Worm (Caenorhabditis elegans) whole organism, young adult: ENCODE measurements around the gene str-187.
A peak's percentile ranks its signal among the peaks of the same experiment; 100 is the strongest.

ENCODE experiments used
- B0019.2 ChIP-seq: fragments of 200-800 bp; sonication (Bioruptor generic); conservative IDR thresholded peaks from 2 replicates; pipeline ENCODE4 v1.3.6; 2022; ENCODE audit warnings: missing genetic modification reagents, missing genetic modification characterization, missing compliant biosample characterization
- B0261.1 ChIP-seq: sonication (generic microtip); optimal IDR thresholded peaks from 2 replicates; lab custom pipeline; 2016; ENCODE audit warnings: mild to moderate bottlenecking, missing genetic modification characterization, moderate library complexity, missing compliant biosample characterization
- B0336.3 ChIP-seq: fragments of 200-800 bp; sonication (Bioruptor generic); IDR thresholded peaks from 2 replicates; pipeline ENCODE4 v1.3.6; 2022; ENCODE audit warnings: missing genetic modification characterization, missing compliant biosample characterization
- C06A6.2 ChIP-seq: fragments of 200-800 bp; sonication (Bioruptor generic); conservative IDR thresholded peaks from 2 replicates; pipeline ENCODE4 v1.3.6; 2022; ENCODE audit warnings: missing genetic modification characterization, missing compliant biosample characterization
- C17E4.6 ChIP-seq: fragments of 200-800 bp; sonication (Bioruptor generic); IDR thresholded peaks from 2 replicates; pipeline ENCODE4 v1.3.6; 2022; ENCODE audit warnings: missing genetic modification reagents, missing genetic modification characterization, missing compliant biosample characterization
- F10E7.11 ChIP-seq: sonication (generic microtip); optimal IDR thresholded peaks from 2 replicates; lab custom pipeline; 2017; ENCODE audit warnings: mild to moderate bottlenecking, missing genetic modification characterization, moderate library complexity, missing compliant biosample characterization
- F33H1.4 ChIP-seq: fragments of 200-800 bp; sonication (Bioruptor generic); IDR thresholded peaks from 2 replicates; pipeline ENCODE4 v1.3.6; 2022; ENCODE audit warnings: missing genetic modification reagents, missing genetic modification characterization, missing compliant biosample characterization
- F49E8.2 ChIP-seq: sonication (generic microtip); optimal IDR thresholded peaks from 3 replicates; lab custom pipeline; 2017; ENCODE audit warnings: missing genetic modification characterization, mild to moderate bottlenecking, missing compliant biosample characterization, antibody characterized with exemption, moderate library complexity; ENCODE audit not compliant: insufficient read depth
- F52B5.7 ChIP-seq: sonication (generic microtip); optimal IDR thresholded peaks from 2 replicates; lab custom pipeline; 2016; ENCODE audit warnings: mild to moderate bottlenecking, missing genetic modification characterization, missing compliant biosample characterization
- F57A8.1 ChIP-seq: fragments of 200-800 bp; sonication (Bioruptor generic); optimal IDR thresholded peaks from 2 replicates; lab custom pipeline; 2018; ENCODE audit warnings: mild to moderate bottlenecking, missing genetic modification characterization, moderate library complexity, missing compliant biosample characterization
- K11D2.4 ChIP-seq: fragments of 200-800 bp; sonication (Bioruptor generic); IDR thresholded peaks from 2 replicates; pipeline ENCODE4 v1.3.6; 2022; ENCODE audit warnings: missing genetic modification reagents, missing genetic modification characterization, missing compliant biosample characterization
- T07F8.4 ChIP-seq: sonication (generic microtip); optimal IDR thresholded peaks from 2 replicates; lab custom pipeline; 2016; ENCODE audit warnings: mild to moderate bottlenecking, missing genetic modification characterization, moderate library complexity, missing compliant biosample characterization
- T26A5.8 ChIP-seq: sonication (generic microtip); optimal IDR thresholded peaks from 2 replicates; lab custom pipeline; 2016; ENCODE audit warnings: missing genetic modification characterization, missing compliant biosample characterization
- Y53F4B.3 ChIP-seq: fragments of 200-800 bp; sonication (Bioruptor generic); IDR thresholded peaks from 2 replicates; pipeline ENCODE4 v1.3.6; 2022; ENCODE audit warnings: missing genetic modification reagents, missing genetic modification characterization, missing compliant biosample characterization
- ZK185.1 ChIP-seq: sonication (generic microtip); optimal IDR thresholded peaks from 2 replicates; lab custom pipeline; 2016; ENCODE audit warnings: mild to moderate bottlenecking, missing genetic modification characterization, missing compliant biosample characterization; ENCODE audit not compliant: poor library complexity, severe bottlenecking
- ama-1 ChIP-seq, 3 experiments: fragments of 150-350 bp in 1 of 3; sonication (generic microtip) in 2 of 3; optimal IDR thresholded peaks; 2 replicates each; lab custom pipeline; 2014 to 2018; ENCODE audit warnings: missing biosample characterization in 2 of 3, missing genetic modification characterization in 2 of 3, missing genetic modification reagents in 2 of 3
- athp-1 ChIP-seq: sonication (generic microtip); optimal IDR thresholded peaks from 2 replicates; lab custom pipeline; 2017; ENCODE audit warnings: mild to moderate bottlenecking, missing genetic modification characterization, missing compliant biosample characterization
- attf-3 ChIP-seq: fragments of 200-800 bp; sonication (Bioruptor generic); conservative IDR thresholded peaks from 2 replicates; pipeline ENCODE4 v1.3.6; 2022; ENCODE audit warnings: missing genetic modification reagents, missing genetic modification characterization, missing compliant biosample characterization
- attf-5 ChIP-seq: fragments of 200-800 bp; sonication (Bioruptor generic); optimal IDR thresholded peaks from 2 replicates; lab custom pipeline; 2018; ENCODE audit warnings: mild to moderate bottlenecking, missing genetic modification characterization, missing compliant biosample characterization
- attf-6 ChIP-seq: fragments of 200-800 bp; sonication (Bioruptor generic); IDR thresholded peaks from 2 replicates; pipeline ENCODE4 v1.3.6; 2022; ENCODE audit warnings: missing genetic modification reagents, missing genetic modification characterization, missing compliant biosample characterization
- bed-1 ChIP-seq: fragments of 200-800 bp; sonication (Bioruptor generic); IDR thresholded peaks from 2 replicates; pipeline ENCODE4 v1.3.6; 2022; ENCODE audit warnings: missing genetic modification reagents, missing genetic modification characterization, missing compliant biosample characterization
- cebp-2 ChIP-seq: fragments of 200-800 bp; sonication (Bioruptor generic); IDR thresholded peaks from 2 replicates; pipeline ENCODE4 v1.3.6; 2022; ENCODE audit warnings: missing genetic modification characterization, missing compliant biosample characterization
- ceh-91 ChIP-seq: fragments of 200-800 bp; sonication (Bioruptor generic); IDR thresholded peaks from 2 replicates; pipeline ENCODE4 v1.3.6; 2022; ENCODE audit warnings: missing genetic modification reagents, missing genetic modification characterization, missing compliant biosample characterization
- dox-1 ChIP-seq: fragments of 200-800 bp; sonication (Bioruptor generic); IDR thresholded peaks from 2 replicates; pipeline ENCODE4 v1.3.6; 2022; ENCODE audit warnings: missing genetic modification reagents, missing genetic modification characterization, missing compliant biosample characterization
- dpff-1 ChIP-seq: sonication (generic microtip); optimal IDR thresholded peaks from 2 replicates; lab custom pipeline; 2017; ENCODE audit warnings: mild to moderate bottlenecking, missing genetic modification characterization, missing compliant biosample characterization
- ets-4 ChIP-seq: fragments of 200-800 bp; sonication (Bioruptor generic); optimal IDR thresholded peaks from 2 replicates; lab custom pipeline; 2018; ENCODE audit warnings: mild to moderate bottlenecking, missing genetic modification characterization, missing compliant biosample characterization
- hlh-26 ChIP-seq: fragments of 200-800 bp; sonication (Bioruptor generic); conservative IDR thresholded peaks from 2 replicates; pipeline ENCODE4 v1.3.6; 2022; ENCODE audit warnings: missing genetic modification reagents, missing genetic modification characterization, missing compliant biosample characterization
- hsf-1 ChIP-seq: fragments of 200-800 bp; sonication (Bioruptor generic); IDR thresholded peaks from 2 replicates; pipeline ENCODE4 v1.3.6; 2022; ENCODE audit warnings: missing genetic modification reagents, missing genetic modification characterization, missing compliant biosample characterization
- let-526 ChIP-seq: fragments of 200-800 bp; sonication (Bioruptor generic); IDR thresholded peaks from 2 replicates; pipeline ENCODE4 v1.3.6; 2022; ENCODE audit warnings: missing genetic modification reagents, missing genetic modification characterization, missing compliant biosample characterization
- lin-26 ChIP-seq: fragments of 200-800 bp; sonication (Bioruptor generic); IDR thresholded peaks from 2 replicates; pipeline ENCODE4 v1.3.6; 2022; ENCODE audit warnings: missing genetic modification reagents, missing genetic modification characterization, missing compliant biosample characterization
- lin-54 ChIP-seq: fragments of 200-800 bp; sonication (Bioruptor generic); optimal IDR thresholded peaks from 2 replicates; lab custom pipeline; 2018; ENCODE audit warnings: mild to moderate bottlenecking, missing genetic modification characterization, missing compliant biosample characterization
- lir-1 ChIP-seq: fragments of 200-800 bp; sonication (Bioruptor generic); conservative IDR thresholded peaks from 2 replicates; pipeline ENCODE4 v1.3.6; 2022; ENCODE audit warnings: missing genetic modification reagents, missing genetic modification characterization, missing compliant biosample characterization
- madf-3 ChIP-seq: fragments of 200-800 bp; sonication (Bioruptor generic); IDR thresholded peaks from 2 replicates; pipeline ENCODE4 v1.3.6; 2022; ENCODE audit warnings: missing genetic modification reagents, missing genetic modification characterization, missing compliant biosample characterization
- madf-6 ChIP-seq: fragments of 200-800 bp; sonication (Bioruptor generic); IDR thresholded peaks from 2 replicates; pipeline ENCODE4 v1.3.6; 2022; ENCODE audit warnings: missing genetic modification reagents, missing genetic modification characterization, missing compliant biosample characterization
- mcd-1 ChIP-seq: fragments of 200-800 bp; sonication (Bioruptor generic); IDR thresholded peaks from 2 replicates; pipeline ENCODE4 v1.3.6; 2022; ENCODE audit warnings: missing genetic modification reagents, missing genetic modification characterization, missing compliant biosample characterization
- mes-4 ChIP-seq: sonication (generic microtip); optimal IDR thresholded peaks from 2 replicates; lab custom pipeline; 2016; ENCODE audit warnings: missing genotype, missing genetic modification characterization, missing compliant biosample characterization
- nfyb-1 ChIP-seq: fragments of 200-800 bp; sonication (Bioruptor generic); IDR thresholded peaks from 2 replicates; pipeline ENCODE4 v1.3.6; 2022; ENCODE audit warnings: missing genetic modification reagents, missing genetic modification characterization, missing compliant biosample characterization
- nhr-120 ChIP-seq: fragments of 200-800 bp; sonication (Bioruptor generic); IDR thresholded peaks from 2 replicates; pipeline ENCODE4 v1.3.6; 2022; ENCODE audit warnings: missing genetic modification characterization, missing compliant biosample characterization
- pbrm-1 ChIP-seq: fragments of 200-800 bp; sonication (Bioruptor generic); IDR thresholded peaks from 2 replicates; pipeline ENCODE4 v1.3.6; 2022; ENCODE audit warnings: missing genetic modification reagents, missing genetic modification characterization, missing compliant biosample characterization
- pha-4 ChIP-seq: fragments of 150-350 bp; sonication (generic microtip); optimal IDR thresholded peaks from 2 replicates; lab custom pipeline; 2014; ENCODE audit warnings: missing biosample characterization, missing genetic modification reagents, missing genetic modification characterization
- sdz-38 ChIP-seq: sonication (generic microtip); optimal IDR thresholded peaks from 2 replicates; lab custom pipeline; 2016; ENCODE audit warnings: missing genotype, missing genetic modification characterization, missing compliant biosample characterization
- snpc-1.3 ChIP-seq: sonication (generic microtip); optimal IDR thresholded peaks from 2 replicates; lab custom pipeline; 2017; ENCODE audit warnings: missing genetic modification characterization, mild to moderate bottlenecking, missing compliant biosample characterization, antibody characterized with exemption, moderate library complexity, missing genotype, missing genetic modification reagents; ENCODE audit not compliant: insufficient read depth
- sptf-2 ChIP-seq: fragments of 200-800 bp; sonication (Bioruptor generic); optimal IDR thresholded peaks from 2 replicates; lab custom pipeline; 2018; ENCODE audit warnings: mild to moderate bottlenecking, missing genetic modification characterization, missing compliant biosample characterization
- tlf-1 ChIP-seq: fragments of 200-800 bp; sonication (Bioruptor generic); optimal IDR thresholded peaks from 2 replicates; lab custom pipeline; 2018; ENCODE audit warnings: mild to moderate bottlenecking, missing genetic modification characterization, missing compliant biosample characterization
- ztf-18 ChIP-seq: sonication (generic microtip); optimal IDR thresholded peaks from 2 replicates; lab custom pipeline; 2016; ENCODE audit warnings: missing genotype, mild to moderate bottlenecking, missing genetic modification characterization, missing compliant biosample characterization
- ztf-22 ChIP-seq: fragments of 200-800 bp; sonication (Bioruptor generic); optimal IDR thresholded peaks from 2 replicates; lab custom pipeline; 2018; ENCODE audit warnings: mild to moderate bottlenecking, missing genetic modification characterization, moderate library complexity, missing compliant biosample characterization
- ztf-26 ChIP-seq: sonication (generic microtip); optimal IDR thresholded peaks from 2 replicates; lab custom pipeline; 2017; ENCODE audit warnings: missing genetic modification characterization, missing compliant biosample characterization
- ztf-6 ChIP-seq: fragments of 200-800 bp; sonication (Bioruptor generic); IDR thresholded peaks from 2 replicates; pipeline ENCODE4 v1.3.6; 2022; ENCODE audit warnings: missing genetic modification reagents, missing genetic modification characterization, missing compliant biosample characterization

Gene str-187

DNA sequence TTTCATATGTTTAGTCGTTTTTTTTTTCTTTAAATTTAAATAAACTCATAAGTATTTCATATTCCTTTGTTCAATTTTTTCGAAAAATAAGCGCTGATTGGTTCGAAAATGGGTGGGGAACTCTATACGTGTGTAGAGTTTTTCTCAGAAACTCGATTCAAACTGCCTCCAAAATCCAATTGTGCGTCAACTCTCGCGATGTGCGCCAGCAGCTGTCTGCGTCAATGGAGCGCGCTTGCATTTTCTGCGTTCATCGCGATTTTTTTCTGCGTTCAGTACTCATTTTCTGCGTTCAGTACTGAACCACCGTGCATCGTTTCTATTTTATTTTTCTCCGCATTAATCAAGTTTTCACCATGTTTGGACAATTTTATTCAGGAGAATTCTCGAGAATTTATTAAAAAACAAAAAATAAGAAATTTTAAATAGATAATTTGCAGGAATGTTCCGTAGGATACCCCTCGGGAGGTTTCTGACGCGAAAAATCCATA is 15.6 kb upstream of the str-187 start, which contains the start of gene eelo-2 (continued):
- TF ChIP-seq attf-5 (GFP tag; lab: Kevin White, UChicago) (peak; percentile 99), cebp-2 (0 out of 2 replicates have a peak, but pooled peaks have one; percentile 51), hsf-1 (peak; percentile 93), F57A8.1 (no peak), ceh-91 (GFP tag; lab: Robert Waterston, UW) (peak; percentile 91), C17E4.6 (GFP tag; lab: Robert Waterston, UW) (peak; percentile 96), B0019.2 (GFP tag; lab: Robert Waterston, UW) (peak; percentile 64), ama-1 (optimal IDR thresholded peaks at IDR 0.05; lab: Kevin White, UChicago) (no peak), ama-1 (GFP tag; optimal IDR thresholded peaks at IDR 0.05; lab: Kevin White, UChicago) (no peak), nhr-120 (0 out of 2 replicates have a peak, but pooled peaks have one; percentile 63), C06A6.2 (GFP tag; lab: Robert Waterston, UW) (peak; percentile 96), nfyb-1 (GFP tag; lab: Robert Waterston, UW) (peak; percentile 98), ets-4 (peak; percentile 72), ztf-6 (GFP tag; lab: Robert Waterston, UW) (peak; percentile 87), K11D2.4 (peak; percentile 96), snpc-1.3 (tag; lab: Kevin White, UChicago) (peak; percentile 93), lin-26 (GFP tag; lab: Robert Waterston, UW) (peak; percentile 77), T07F8.4 (peak; percentile 64), B0336.3 (GFP tag; lab: Robert Waterston, UW) (peak; percentile 99), T26A5.8 (no peak), hlh-26 (GFP tag; lab: Robert Waterston, UW) (no peak), pha-4 (tag; lab: Kevin White, UChicago) (peak; percentile 79), ZK185.1 (tag; lab: Kevin White, UChicago) (peak; percentile 96), dox-1 (peak; percentile 99), ztf-22 (GFP tag; lab: Kevin White, UChicago) (peak; percentile 85), F52B5.7 (tag; lab: Kevin White, UChicago) (peak; percentile 79), athp-1 (tag; lab: Kevin White, UChicago) (peak; percentile 95), pbrm-1 (GFP tag; lab: Robert Waterston, UW) (peak; percentile 99), ztf-18 (tag; lab: Kevin White, UChicago) (peak; percentile 99), let-526 (GFP tag; lab: Robert Waterston, UW) (peak; percentile 95), F33H1.4 (GFP tag; lab: Robert Waterston, UW) (peak; percentile 80), Y53F4B.3 (GFP tag; lab: Robert Waterston, UW) (no peak), F10E7.11 (tag; lab: Kevin White, UChicago) (peak; percentile 12), attf-3 (peak; percentile 63), lin-54 (peak; percentile 100), dpff-1 (tag; lab: Kevin White, UChicago) (no peak), bed-1 (GFP tag; lab: Robert Waterston, UW) (no peak), ztf-26 (tag; lab: Kevin White, UChicago) (peak; percentile 96), tlf-1 (GFP tag; lab: Kevin White, UChicago) (peak; percentile 98), madf-3 (GFP tag; lab: Robert Waterston, UW) (peak; percentile 98), madf-6 (no peak; the same call in none of the 2 replicates), lir-1 (GFP tag; lab: Robert Waterston, UW) (peak; percentile 95), B0261.1 (peak; percentile 34), mcd-1 (GFP tag; lab: Robert Waterston, UW) (peak; percentile 100), F49E8.2 (peak; percentile 86), sdz-38 (tag; lab: Kevin White, UChicago) (no peak), sptf-2 (GFP tag; lab: Kevin White, UChicago) (no peak), mes-4 (tag; lab: Kevin White, UChicago) (peak; percentile 14), attf-6 (peak; percentile 98)
